Worm (Caenorhabditis elegans) whole organism, L3 larva: Measurements from ENCODE around the gene Y38C1BA.1.

ENCODE experiments used
- R02D3.7 ChIP-seq: fragments of 150-350 bp; optimal IDR thresholded peaks from 2 replicates; lab custom pipeline; 2014; ENCODE audit warnings: missing biosample characterization, missing genetic modification characterization
- ZK546.5 ChIP-seq: sonication (generic microtip); optimal IDR thresholded peaks from 2 replicates; lab custom pipeline; 2017; ENCODE audit warnings: missing biosample characterization, missing genetic modification characterization
- aly-2 ChIP-seq: fragments of 150-350 bp; optimal IDR thresholded peaks from 2 replicates; lab custom pipeline; 2014; ENCODE audit warnings: missing biosample characterization, missing genetic modification characterization
- ama-1 ChIP-seq: fragments of 150-350 bp; optimal IDR thresholded peaks from 2 replicates; lab custom pipeline; 2018
- ceh-16 ChIP-seq: sonication (generic microtip); optimal IDR thresholded peaks from 2 replicates; lab custom pipeline; 2017; ENCODE audit warnings: missing biosample characterization, missing genetic modification characterization
- ceh-28 ChIP-seq: fragments of 150-350 bp; optimal IDR thresholded peaks from 2 replicates; lab custom pipeline; 2014; ENCODE audit warnings: missing biosample characterization, missing genetic modification reagents, missing genetic modification characterization
- ceh-82 ChIP-seq: fragments of 150-350 bp; optimal IDR thresholded peaks from 2 replicates; lab custom pipeline; 2014; ENCODE audit warnings: missing biosample characterization, missing genetic modification characterization
- daf-12 ChIP-seq: fragments of 150-350 bp; optimal IDR thresholded peaks from 2 replicates; lab custom pipeline; 2014; ENCODE audit warnings: missing biosample characterization, missing genetic modification reagents, missing genetic modification characterization
- egl-5 ChIP-seq: fragments of 150-350 bp; optimal IDR thresholded peaks from 2 replicates; lab custom pipeline; 2017; ENCODE audit warnings: missing biosample characterization, missing genetic modification reagents, missing genetic modification characterization, inconsistent platforms
- elt-2 ChIP-seq: sonication (generic microtip); optimal IDR thresholded peaks from 2 replicates; lab custom pipeline; 2016; ENCODE audit warnings: missing genetic modification reagents, mild to moderate bottlenecking, missing genetic modification characterization, missing compliant biosample characterization
- elt-3 ChIP-seq, 3 experiments: fragments of 150-350 bp in 1 of 3; sonication (generic microtip) in 2 of 3; optimal IDR thresholded peaks; 2 replicates in 2 of 3; 4 replicates in 1 of 3; lab custom pipeline; 2014 to 2017; ENCODE audit warnings: missing biosample characterization in 3 of 3, missing genetic modification characterization in 3 of 3
- eor-1 ChIP-seq, 2 experiments: fragments of 150-350 bp; optimal IDR thresholded peaks; 2 replicates each; lab custom pipeline; 2014 to 2018; ENCODE audit warnings: missing biosample characterization in 2 of 2, missing genetic modification characterization in 2 of 2
- fkh-10 ChIP-seq: sonication (generic microtip); optimal IDR thresholded peaks from 2 replicates; lab custom pipeline; 2017; ENCODE audit warnings: missing biosample characterization, missing genetic modification reagents, missing genetic modification characterization
- fos-1 ChIP-seq: fragments of 150-350 bp; optimal IDR thresholded peaks from 2 replicates; lab custom pipeline; 2014; ENCODE audit warnings: missing biosample characterization, missing genetic modification characterization
- hmg-11 ChIP-seq: sonication (generic microtip); optimal IDR thresholded peaks from 2 replicates; lab custom pipeline; 2016; ENCODE audit warnings: missing genetic modification characterization, missing compliant biosample characterization
- jun-1 ChIP-seq: fragments of 150-350 bp; optimal IDR thresholded peaks from 2 replicates; lab custom pipeline; 2014; ENCODE audit warnings: missing biosample characterization, missing genetic modification reagents, missing genetic modification characterization
- lin-15B ChIP-seq: fragments of 150-350 bp; optimal IDR thresholded peaks from 2 replicates; lab custom pipeline; 2014; ENCODE audit warnings: missing biosample characterization, missing genetic modification characterization
- lin-39 ChIP-seq: fragments of 150-350 bp; optimal IDR thresholded peaks from 2 replicates; lab custom pipeline; 2018; ENCODE audit warnings: missing biosample characterization, missing genetic modification reagents, missing genetic modification characterization
- lsy-12 ChIP-seq: sonication (generic microtip); optimal IDR thresholded peaks from 2 replicates; lab custom pipeline; 2016; ENCODE audit warnings: mild to moderate bottlenecking, missing genetic modification characterization, missing compliant biosample characterization
- mdl-1 ChIP-seq: fragments of 150-350 bp; optimal IDR thresholded peaks from 2 replicates; lab custom pipeline; 2014; ENCODE audit warnings: missing biosample characterization, missing genetic modification characterization
- nfya-1 ChIP-seq: sonication (generic microtip); optimal IDR thresholded peaks from 2 replicates; lab custom pipeline; 2017; ENCODE audit warnings: missing genetic modification characterization, mild to moderate bottlenecking, missing compliant biosample characterization, antibody characterized with exemption, moderate library complexity; ENCODE audit not compliant: insufficient read depth
- nhr-11 ChIP-seq: fragments of 150-350 bp; optimal IDR thresholded peaks from 2 replicates; lab custom pipeline; 2014; ENCODE audit warnings: missing biosample characterization, missing genetic modification characterization
- nhr-12 ChIP-seq: fragments of 150-350 bp; optimal IDR thresholded peaks from 2 replicates; lab custom pipeline; 2014; ENCODE audit warnings: missing biosample characterization, missing genetic modification characterization
- nhr-23 ChIP-seq: fragments of 150-350 bp; optimal IDR thresholded peaks from 2 replicates; lab custom pipeline; 2014; ENCODE audit warnings: missing biosample characterization, missing genetic modification reagents, missing genetic modification characterization
- nhr-237 ChIP-seq: fragments of 150-350 bp; optimal IDR thresholded peaks from 2 replicates; lab custom pipeline; 2014; ENCODE audit warnings: missing biosample characterization, missing genetic modification characterization
- nhr-25 ChIP-seq: sonication (generic microtip); optimal IDR thresholded peaks from 2 replicates; lab custom pipeline; 2017; ENCODE audit warnings: missing biosample characterization, missing genetic modification characterization
- nhr-28 ChIP-seq: fragments of 150-350 bp; optimal IDR thresholded peaks from 2 replicates; lab custom pipeline; 2014; ENCODE audit warnings: missing biosample characterization, missing genetic modification characterization
- nhr-43 ChIP-seq: sonication (generic microtip); optimal IDR thresholded peaks from 2 replicates; lab custom pipeline; 2016; ENCODE audit warnings: mild to moderate bottlenecking, missing genetic modification characterization, missing compliant biosample characterization; ENCODE audit not compliant: poor library complexity, severe bottlenecking
- nhr-67 ChIP-seq: fragments of 150-350 bp; optimal IDR thresholded peaks from 2 replicates; lab custom pipeline; 2014; ENCODE audit warnings: missing biosample characterization, missing genetic modification characterization
- nhr-76 ChIP-seq: fragments of 150-350 bp; sonication (generic microtip); optimal IDR thresholded peaks from 5 replicates; lab custom pipeline; 2014; ENCODE audit warnings: missing biosample characterization, missing genetic modification characterization
- nhr-77 ChIP-seq: fragments of 150-350 bp; optimal IDR thresholded peaks from 2 replicates; lab custom pipeline; 2014; ENCODE audit warnings: missing biosample characterization, missing genetic modification characterization
- pha-4 ChIP-seq: fragments of 150-350 bp; optimal IDR thresholded peaks from 2 replicates; lab custom pipeline; 2014; ENCODE audit warnings: missing biosample characterization, missing genetic modification reagents, missing genetic modification characterization
- pqm-1 ChIP-seq: fragments of 150-350 bp; optimal IDR thresholded peaks from 2 replicates; lab custom pipeline; 2017; ENCODE audit warnings: missing biosample characterization, missing genetic modification characterization, inconsistent platforms
- sea-2 ChIP-seq: fragments of 150-350 bp; sonication (generic microtip); optimal IDR thresholded peaks from 4 replicates; lab custom pipeline; 2014; ENCODE audit warnings: missing biosample characterization, missing genetic modification reagents, missing genetic modification characterization
- skn-1 ChIP-seq: fragments of 150-350 bp; optimal IDR thresholded peaks from 2 replicates; lab custom pipeline; 2014; ENCODE audit warnings: missing biosample characterization, missing genetic modification characterization
- snpc-4 ChIP-seq: fragments of 150-350 bp; optimal IDR thresholded peaks from 2 replicates; lab custom pipeline; 2014; ENCODE audit warnings: missing biosample characterization, missing genetic modification characterization
- unc-39 ChIP-seq: sonication (generic microtip); optimal IDR thresholded peaks from 4 replicates; lab custom pipeline; 2017; ENCODE audit warnings: missing biosample characterization, missing genetic modification characterization
- zag-1 ChIP-seq: fragments of 150-350 bp; optimal IDR thresholded peaks from 2 replicates; lab custom pipeline; 2014; ENCODE audit warnings: missing biosample characterization, missing genetic modification characterization

Y38C1BA.1 gene

DNA sequence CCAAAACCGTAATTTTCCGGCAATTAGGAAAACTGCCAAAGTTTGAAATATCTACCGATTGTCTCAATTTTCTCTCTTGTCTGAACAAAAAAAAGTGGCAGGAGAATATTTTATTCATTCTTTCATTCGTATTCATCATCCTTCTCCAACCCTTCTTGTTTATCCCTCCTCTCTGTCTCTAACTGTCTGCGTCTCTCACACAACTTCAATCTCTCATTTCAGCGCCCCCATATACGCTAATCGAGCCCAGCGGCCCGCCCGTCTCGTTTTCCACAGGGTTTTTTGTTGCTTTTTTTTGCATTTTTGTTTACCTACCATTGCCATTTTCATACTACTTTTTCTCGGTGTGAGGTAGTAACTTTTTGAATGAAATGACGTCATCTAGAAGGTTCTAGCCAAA is 38.5 kb upstream of the Y38C1BA.1 start:
- no peak for TF ChIP-seq fos-1 (tag; lab: Kevin White, UChicago)
- TF ChIP-seq hmg-11 (tag; lab: Kevin White, UChicago): peak; percentile 69
- TF ChIP-seq nfya-1 (tag; lab: Kevin White, UChicago): peak; percentile 31
- TF ChIP-seq lin-39 (tag; lab: Kevin White, UChicago): peak; percentile 64

DNA sequence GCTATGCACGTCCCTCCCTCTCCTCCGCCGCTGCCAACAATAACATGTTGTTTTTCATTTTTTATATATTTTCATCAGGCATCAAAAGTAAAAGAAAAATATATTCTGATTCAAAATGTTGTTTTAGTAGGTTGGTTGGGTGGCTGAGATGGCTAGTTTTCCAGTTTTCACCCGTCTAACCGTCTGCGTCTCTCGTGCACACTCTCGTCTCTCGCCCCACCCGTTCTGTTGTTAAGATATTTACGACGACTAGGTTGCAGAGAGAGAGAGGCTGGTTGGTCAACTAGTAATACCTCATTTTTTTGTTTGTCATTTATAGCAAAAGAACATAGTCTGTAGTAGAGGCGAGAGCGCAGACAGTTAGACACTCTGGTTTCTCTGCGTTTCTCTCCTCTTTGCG is 34.8 kb upstream of the Y38C1BA.1 start:
- TF ChIP-seq ceh-16 (no peak), elt-2 (tag; lab: Kevin White, UChicago) (peak; percentile 2), mdl-1 (tag; lab: Kevin White, UChicago) (no peak), elt-3 (tag; optimal IDR thresholded peaks at IDR 0.05; lab: Kevin White, UChicago) (no peak), ZK546.5 (no peak), nfya-1 (tag; lab: Kevin White, UChicago) (peak; percentile 36), pha-4 (tag; lab: Kevin White, UChicago) (peak; percentile 33), nhr-25 (tag; lab: Kevin White, UChicago) (peak; percentile 32), hmg-11 (tag; lab: Kevin White, UChicago) (peak; percentile 46)

- TF ChIP-seq egl-5 (tag; lab: Kevin White, UChicago) (no peak), R02D3.7 (tag; lab: Kevin White, UChicago) (no peak), nhr-25 (tag; lab: Kevin White, UChicago) (peak; percentile 0), daf-12 (tag; lab: Kevin White, UChicago) (no peak), hmg-11 (tag; lab: Kevin White, UChicago) (peak; percentile 33), ZK546.5 (no peak), elt-2 (tag; lab: Kevin White, UChicago) (peak; percentile 83), nhr-43 (tag; lab: Kevin White, UChicago) (peak; percentile 20), nhr-76 (tag; lab: Kevin White, UChicago) (no peak), nfya-1 (tag; lab: Kevin White, UChicago) (peak; percentile 64), lsy-12 (tag; lab: Kevin White, UChicago) (no peak), aly-2 (tag; lab: Kevin White, UChicago) (no peak), nhr-11 (tag; lab: Kevin White, UChicago) (no peak), pha-4 (tag; lab: Kevin White, UChicago) (peak; percentile 76), eor-1 (tag; optimal IDR thresholded peaks at IDR 0.05; lab: Kevin White, UChicago) (no peak), fkh-10 (GFP tag; lab: Kevin White, UChicago) (no peak), nhr-237 (no peak), elt-3 (tag; optimal IDR thresholded peaks at IDR 0.05; lab: Kevin White, UChicago) (peak in 2 of 3 experiments; percentile 35 to 65), fos-1 (tag; lab: Kevin White, UChicago) (no peak), nhr-23 (tag; lab: Kevin White, UChicago) (peak; percentile 61), ceh-82 (tag; lab: Kevin White, UChicago) (no peak), nhr-67 (no peak), nhr-12 (tag; lab: Kevin White, UChicago) (no peak), nhr-77 (tag; lab: Kevin White, UChicago) (no peak), unc-39 (tag; lab: Kevin White, UChicago) (no peak), sea-2 (no peak), pqm-1 (peak; percentile 86), lin-15B (tag; lab: Kevin White, UChicago) (peak; percentile 36), jun-1 (tag; lab: Kevin White, UChicago) (peak; percentile 43), skn-1 (tag; lab: Kevin White, UChicago) (no peak), mdl-1 (tag; lab: Kevin White, UChicago) (no peak), nhr-28 (tag; lab: Kevin White, UChicago) (no peak), ceh-16 (no peak), snpc-4 (tag; lab: Kevin White, UChicago) (peak; percentile 34), ama-1 (no peak), zag-1 (no peak), ceh-28 (tag; lab: Kevin White, UChicago) (peak; percentile 33)
Measured at ce11 chrIV:1837134-1837533, 33.4 kb upstream of the Y38C1BA.1 start.
